Fruit fly (Drosophila melanogaster): Measurements from ENCODE around the gene ath.

Gene ath

dm6 chr2L:10226213-10226723, 15.3 kb downstream of the ath start:
- no peak for TF ChIP-seq CG6163 (GFP tag; IDR thresholded peaks at IDR 0.05)
- TF ChIP-seq CG31627 (GFP tag; optimal IDR thresholded peaks at IDR 0.05), result no peak
- no peak for TF ChIP-seq Gug (GFP tag; IDR thresholded peaks at IDR 0.05)
- TF ChIP-seq CG11762 (GFP tag; optimal IDR thresholded peaks at IDR 0.05; ENCODE audit: insufficient read depth), result no peak
- TF ChIP-seq Met (GFP tag; optimal IDR thresholded peaks at IDR 0.05), result no peak
- no peak for TF ChIP-seq achi (GFP tag; optimal IDR thresholded peaks at IDR 0.05)
- TF ChIP-seq CG10631 (GFP tag; optimal IDR thresholded peaks at IDR 0.05), result no peak
- TF ChIP-seq Eip78C (GFP tag), result no peak
- no peak for TF ChIP-seq CG3032 (tag; optimal IDR thresholded peaks at IDR 0.05)
- TF ChIP-seq CG3919 (GFP tag; optimal IDR thresholded peaks at IDR 0.05), result no peak

- TF ChIP-seq dsx (GFP tag; optimal IDR thresholded peaks at IDR 0.05; ENCODE audit: poor library complexity, severe bottlenecking) (peak; percentile 35), CG6808 (GFP tag; optimal IDR thresholded peaks at IDR 0.05) (no peak), Ets96B (tag; optimal IDR thresholded peaks at IDR 0.05) (no peak), Sox14 (GFP tag; optimal IDR thresholded peaks at IDR 0.05) (peak; percentile 9), spab (GFP tag; optimal IDR thresholded peaks at IDR 0.05) (no peak), esn (GFP tag; optimal IDR thresholded peaks at IDR 0.05) (peak; percentile 32), ss (GFP tag; optimal IDR thresholded peaks at IDR 0.05) (peak in 1 of 2 experiments; percentile 20), CG1621 (tag; optimal IDR thresholded peaks at IDR 0.05) (no peak), cyc (GFP tag; optimal IDR thresholded peaks at IDR 0.05) (peak; percentile 18), topi (GFP tag; optimal IDR thresholded peaks at IDR 0.05) (peak; percentile 2), CG4318 (GFP tag; optimal IDR thresholded peaks at IDR 0.05) (no peak), Hr4 (GFP tag; optimal IDR thresholded peaks at IDR 0.05) (no peak), achi (GFP tag; optimal IDR thresholded peaks at IDR 0.05) (peak; percentile 35), Eip93F (GFP tag; optimal IDR thresholded peaks at IDR 0.05) (no peak), Eip78C (GFP tag) (peak; percentile 63), CG8119 (GFP tag; IDR thresholded peaks at IDR 0.05) (no peak), Hr38 (GFP tag; optimal IDR thresholded peaks at IDR 0.05) (no peak), Sox15 (GFP tag; optimal IDR thresholded peaks at IDR 0.05) (no peak), CG31627 (GFP tag; optimal IDR thresholded peaks at IDR 0.05) (no peak), Met (GFP tag; optimal IDR thresholded peaks at IDR 0.05) (peak; percentile 37), fkh (GFP tag; optimal IDR thresholded peaks at IDR 0.05) (peak; percentile 36), dac (GFP tag; optimal IDR thresholded peaks at IDR 0.05) (no peak), OdsH (GFP tag; optimal IDR thresholded peaks at IDR 0.05) (no peak), Smox (GFP tag; optimal IDR thresholded peaks at IDR 0.05) (no peak), Lpt (GFP tag; optimal IDR thresholded peaks at IDR 0.05) (no peak), CG3032 (tag; optimal IDR thresholded peaks at IDR 0.05) (peak; percentile 31), lz (GFP tag; optimal IDR thresholded peaks at IDR 0.05) (peak; percentile 13)
Measured at dm6 chr2L:10226724-10227407, 15.9 kb downstream of the ath start, which contains the start of gene CG5708. Gene CG5708 (minus strand): TSS chr2L:10226808.

- TF ChIP-seq OdsH (GFP tag; optimal IDR thresholded peaks at IDR 0.05), result no peak
- TF ChIP-seq CG6792 (GFP tag; optimal IDR thresholded peaks at IDR 0.05), result no peak
- no peak for TF ChIP-seq CG8632 (GFP tag; optimal IDR thresholded peaks at IDR 0.05)
- peak; percentile 40 for TF ChIP-seq Eip78C (GFP tag)
- no peak for TF ChIP-seq CG9139 (GFP tag; optimal IDR thresholded peaks at IDR 0.05)
- TF ChIP-seq achi (GFP tag; optimal IDR thresholded peaks at IDR 0.05), result peak; percentile 9
- no peak for TF ChIP-seq fkh (GFP tag; optimal IDR thresholded peaks at IDR 0.05)
- no peak for TF ChIP-seq Hr39 (GFP tag; optimal IDR thresholded peaks at IDR 0.05)
- no peak for TF ChIP-seq CG34406 (GFP tag; optimal IDR thresholded peaks at IDR 0.05)
Measured at dm6 chr2L:10230455-10230854, 19.5 kb downstream of the ath start.
